Worm (Caenorhabditis elegans): Measurements from ENCODE around the gene alkb-8.

DNA sequence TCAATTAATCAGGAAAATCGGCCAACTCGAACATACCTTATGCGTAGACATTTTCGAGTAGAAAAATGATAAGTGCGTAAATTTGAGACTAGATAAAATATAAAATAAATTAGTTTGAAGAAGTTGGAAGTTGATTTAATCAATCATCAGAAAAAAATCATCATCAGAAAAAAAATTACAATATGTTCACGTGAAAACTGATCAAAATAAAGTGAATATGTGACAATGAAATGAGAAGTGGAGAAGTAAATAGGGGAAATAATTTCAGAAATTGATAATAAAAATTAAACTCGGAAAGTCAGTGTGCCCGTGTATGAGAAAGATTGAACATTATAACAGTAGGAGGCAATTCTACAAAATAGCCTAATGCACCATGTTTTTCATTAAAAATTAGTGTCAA lies 20.4 kb downstream of the alkb-8 start, which contains the start of gene F34D10.9:
- TF ChIP-seq egl-13 (tag; optimal IDR thresholded peaks at IDR 0.05) (no peak), nhr-77 (tag; optimal IDR thresholded peaks at IDR 0.05) (no peak), ztf-11 (tag; optimal IDR thresholded peaks at IDR 0.05) (no peak), fkh-10 (GFP tag; optimal IDR thresholded peaks at IDR 0.05) (no peak), lin-39 (tag; optimal IDR thresholded peaks at IDR 0.05) (no peak)

All from whole organism, L1 larva.